Fruit fly (Drosophila melanogaster): Measurements from ENCODE around the gene CG10631.

DNA sequence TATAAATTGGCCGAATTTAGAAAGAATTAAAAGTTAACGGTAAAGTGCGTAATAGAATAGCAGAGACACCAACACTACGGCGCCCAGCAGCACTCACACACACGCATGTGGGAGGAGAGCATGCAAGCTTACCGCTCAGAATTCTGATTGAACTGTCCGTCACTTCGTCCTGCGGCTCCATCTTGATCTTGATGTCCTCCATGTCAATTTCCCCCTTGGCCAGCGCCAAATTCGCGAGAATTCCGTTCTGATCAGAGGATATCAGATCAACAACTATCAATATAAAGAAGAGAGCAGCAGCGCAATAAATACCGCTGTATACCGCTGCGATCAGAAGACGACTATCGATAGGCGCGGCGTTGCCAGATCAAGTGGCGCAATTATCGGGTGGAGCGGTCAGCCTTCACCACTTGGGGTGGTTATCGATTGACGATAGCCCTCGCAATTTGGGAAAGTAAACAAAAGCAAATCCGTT lies 21.0 kb downstream of the CG10631 start, which contains the start of the genes CG10462 and Nf-YB:
- TF ChIP-seq usp (GFP tag; optimal IDR thresholded peaks at IDR 0.05) (no peak), CG8478 (optimal IDR thresholded peaks at IDR 0.05) (no peak), EcR (GFP tag; optimal IDR thresholded peaks at IDR 0.05) (no peak), pan (optimal IDR thresholded peaks at IDR 0.05) (no peak), psq (optimal IDR thresholded peaks at IDR 0.05) (no peak)

Data from whole organism.